Worm (Caenorhabditis elegans): ENCODE measurements around the gene uvs-1.

- TF ChIP-seq nhr-2 (tag; optimal IDR thresholded peaks at IDR 0.05) = no peak
- TF ChIP-seq nhr-237 (tag; optimal IDR thresholded peaks at IDR 0.05) = no peak
These were observed 5.6 kb upstream of the uvs-1 start, which contains the start of gene ZK742.3 for ce11 chrV:7809320-7810256.
